Fruit fly (Drosophila melanogaster) whole organism, adult: Measurements from ENCODE around the gene CG5973.

Experiments
- CG14711 ChIP-seq: fragments of 200-800 bp; sonication (Bioruptor generic); optimal IDR thresholded peaks from 2 replicates; lab custom pipeline; 2018; ENCODE audit warnings: missing biosample characterization, mild to moderate bottlenecking, missing genetic modification characterization, moderate library complexity
- CG33017 ChIP-seq: fragments of 200-800 bp; sonication (Bioruptor generic); optimal IDR thresholded peaks from 2 replicates; lab custom pipeline; 2018; ENCODE audit warnings: missing biosample characterization, mild to moderate bottlenecking, missing genetic modification characterization, moderate library complexity
- ovo ChIP-seq: fragments of 200-800 bp; sonication (Bioruptor generic); optimal IDR thresholded peaks from 2 replicates; lab custom pipeline; 2016; ENCODE audit warnings: missing biosample characterization, missing genetic modification characterization

- no peak for TF ChIP-seq ovo (GFP tag; lab: Kevin White, UChicago)
- no peak for TF ChIP-seq CG14711 (tag; lab: Kevin White, UChicago)
- no peak for TF ChIP-seq CG33017 (tag; lab: Kevin White, UChicago)
These were observed 29.7 kb upstream of the CG5973 start for dm6 chr2L:7407638-7408037.
